Worm (Caenorhabditis elegans) whole organism, dauer: Measurements from ENCODE around the gene mrp-7.

Experiments
- unc-62 ChIP-seq: sonication (generic microtip); optimal IDR thresholded peaks from 2 replicates; lab custom pipeline; 2017; ENCODE audit warnings: missing biosample characterization, missing genetic modification reagents, missing genetic modification characterization

Gene mrp-7

ce11 chrV:19724589-19724988 lies 49.9 kb downstream of the mrp-7 start:
- no peak for TF ChIP-seq unc-62

DNA sequence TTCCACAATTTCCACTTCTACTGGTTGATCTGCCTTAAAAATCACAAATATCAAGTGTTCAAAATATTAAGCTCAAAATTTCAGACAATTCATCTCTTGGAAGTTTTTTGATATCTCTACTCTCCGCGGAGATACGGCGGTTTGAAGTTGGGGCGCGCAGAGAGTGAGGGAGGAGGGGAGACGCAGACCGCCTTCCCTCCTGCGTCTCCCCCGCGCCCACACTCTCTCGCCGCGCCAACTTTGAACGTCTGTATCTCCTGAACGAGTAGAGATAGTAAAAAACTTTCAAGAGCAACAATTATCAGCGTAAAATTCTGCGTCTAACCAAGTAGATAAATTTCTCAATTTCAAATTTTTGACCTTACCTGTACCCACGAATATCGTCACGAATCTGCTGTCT lies 53.3 kb downstream of the mrp-7 start:
- TF ChIP-seq unc-62 = no peak

DNA sequence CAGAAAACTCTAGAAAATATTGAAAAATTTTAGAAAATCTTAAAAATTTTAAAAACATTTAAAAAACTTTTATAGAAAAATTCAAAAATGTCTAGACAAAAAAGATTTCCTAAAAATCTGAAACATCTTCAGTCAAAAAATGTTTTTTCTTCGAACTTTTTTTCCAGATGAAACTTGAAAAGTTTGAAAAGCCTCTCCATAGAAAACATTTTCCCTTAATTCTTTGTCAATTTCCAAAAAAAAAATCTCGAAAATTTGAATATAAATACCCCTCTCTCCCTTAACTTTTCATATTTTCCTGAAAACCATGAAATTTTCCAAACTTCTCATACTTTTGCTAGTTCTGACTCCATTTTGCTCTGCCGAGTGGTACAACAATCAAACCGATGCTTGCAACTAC lies 54.1 kb downstream of the mrp-7 start, which contains the start of gene Y116F11A.3:
Gene Y116F11A.3 (plus strand): TSS at position 301 of the 400 bp plus-strand sequence.
- no peak for TF ChIP-seq unc-62

- no peak for TF ChIP-seq unc-62
Measured at ce11 chrV:19730280-19730679, 55.6 kb downstream of the mrp-7 start, which contains the start of gene Y116F11A.1. Gene Y116F11A.1, plus strand, starts transcription at chrV:19730580.

- no peak for TF ChIP-seq unc-62
Measured at ce11 chrV:19733728-19734127, 59.1 kb downstream of the mrp-7 start.

DNA sequence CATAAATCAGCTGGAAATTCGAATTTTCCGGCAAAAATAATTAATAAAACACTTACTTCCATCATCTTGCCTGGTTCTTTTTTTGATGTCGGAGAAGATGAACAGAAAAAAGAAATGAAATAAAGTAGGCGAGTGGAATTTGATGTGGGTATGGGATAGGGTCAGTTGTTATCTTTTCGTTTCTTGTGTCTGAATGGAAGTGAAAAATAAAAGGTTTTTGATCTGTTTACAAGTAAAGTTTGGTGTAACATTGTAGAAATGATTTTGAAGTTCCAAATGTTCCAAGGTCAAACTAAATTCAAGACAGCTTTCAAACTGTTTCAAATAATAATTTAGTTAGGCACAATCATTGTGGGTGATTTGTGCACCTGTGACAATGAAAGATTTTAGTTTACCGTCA lies 62.8 kb downstream of the mrp-7 start, which contains the start of gene W04E12.7:
Gene W04E12.7 (minus strand): TSS at position 101 of the 400 bp plus-strand sequence.
- TF ChIP-seq unc-62 = no peak

ce11 chrV:19738117-19738516 lies 63.5 kb downstream of the mrp-7 start, which contains the start of gene fbxa-131:
Gene fbxa-131, plus strand, starts transcription at chrV:19738417.
- TF ChIP-seq unc-62 = no peak

DNA sequence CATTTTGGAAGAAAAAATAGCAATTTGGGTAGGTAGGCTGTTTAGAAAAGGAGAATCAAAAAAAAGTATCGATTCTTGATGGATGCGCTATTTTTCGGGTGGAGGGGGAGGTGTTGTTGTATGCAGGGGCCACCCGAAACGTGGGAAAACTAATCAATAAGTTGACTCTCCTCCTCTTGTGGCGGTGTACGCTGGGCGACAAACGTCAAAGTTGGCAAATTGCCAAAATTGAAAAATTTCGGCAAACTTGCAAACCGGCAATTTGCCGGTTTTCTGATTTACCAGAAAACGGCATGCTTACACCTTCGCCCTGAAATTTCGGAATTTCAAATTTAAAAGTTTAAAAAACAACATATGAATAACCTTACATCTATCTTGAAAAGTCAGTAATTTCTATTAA lies 66.4 kb downstream of the mrp-7 start, which contains the start of gene W04E12.2:
Gene W04E12.2 (minus strand): TSS at position 101 of the 400 bp plus-strand sequence.
- TF ChIP-seq unc-62 = no peak

DNA sequence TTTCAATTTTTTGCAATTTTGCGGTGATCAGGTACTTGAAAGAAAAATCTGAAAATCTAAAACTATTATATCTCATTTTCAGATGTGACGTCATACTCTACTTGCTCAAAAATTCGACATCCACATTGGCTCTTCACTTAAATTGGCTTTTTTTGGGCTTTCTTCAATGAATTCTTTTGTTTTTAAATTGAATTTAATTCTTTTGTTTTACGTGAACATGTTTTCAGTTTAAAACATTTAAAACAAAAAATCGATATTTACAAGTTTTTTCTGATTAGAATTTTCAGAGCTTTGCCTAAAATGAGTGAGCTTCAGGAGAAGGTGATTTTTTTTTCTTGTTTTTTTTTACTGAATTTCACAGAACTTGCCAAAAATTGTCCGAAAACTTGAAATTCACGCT lies 67.0 kb downstream of the mrp-7 start, which contains the start of gene W04E12.3:
Gene W04E12.3 (plus strand): TSS at position 301 of the 400 bp plus-strand sequence.
- no peak for TF ChIP-seq unc-62
